Worm (Caenorhabditis elegans) whole organism, L4 larva: ENCODE results near the gene sipa-1.

Experiments used
- F44E2.7 ChIP-seq: fragments of 200-800 bp; sonication (Bioruptor generic); IDR thresholded peaks from 2 replicates; pipeline ENCODE4 v2.1.2; 2022; ENCODE audit warnings: missing genetic modification characterization, missing compliant biosample characterization
- F49E8.2 ChIP-seq: sonication (generic microtip); optimal IDR thresholded peaks from 2 replicates; lab custom pipeline; 2016; ENCODE audit warnings: missing compliant biosample characterization, mild to moderate bottlenecking, missing genetic modification characterization, borderline replicate concordance
- R02D3.7 ChIP-seq: fragments of 150-350 bp; sonication (generic microtip); optimal IDR thresholded peaks from 3 replicates; lab custom pipeline; 2014; ENCODE audit warnings: missing biosample characterization, missing genetic modification characterization
- Y105C5A.15 ChIP-seq: fragments of 200-800 bp; sonication (Bioruptor generic); IDR thresholded peaks from 2 replicates; pipeline ENCODE4 v1.3.6; 2022; ENCODE audit warnings: missing genetic modification characterization, missing compliant biosample characterization
- Y75B8A.6 ChIP-seq: fragments of 200-800 bp; sonication (Bioruptor generic); IDR thresholded peaks from 2 replicates; pipeline ENCODE4 v1.3.6; 2022; ENCODE audit warnings: missing genetic modification reagents, missing genetic modification characterization, missing compliant biosample characterization
- ZK337.2 ChIP-seq: fragments of 200-800 bp; sonication (Bioruptor generic); IDR thresholded peaks from 2 replicates; pipeline ENCODE4 v1.3.6; 2022; ENCODE audit warnings: missing genetic modification reagents, missing genetic modification characterization, missing compliant biosample characterization
- ZK546.5 ChIP-seq, 2 experiments: sonication (generic microtip); optimal IDR thresholded peaks; 2 replicates each; lab custom pipeline; 2017; ENCODE audit warnings: missing biosample characterization in 2 of 2, missing genetic modification characterization in 2 of 2
- aha-1 ChIP-seq: fragments of 150-350 bp; peaks from one replicate; lab custom pipeline; 2014; ENCODE audit warnings: missing biosample characterization, missing genetic modification characterization
- aly-2 ChIP-seq: sonication (generic microtip); optimal IDR thresholded peaks from 2 replicates; lab custom pipeline; 2018; ENCODE audit warnings: missing biosample characterization, missing genetic modification characterization
- ama-1 ChIP-seq: fragments of 150-350 bp; optimal IDR thresholded peaks from 2 replicates; lab custom pipeline; 2014; ENCODE audit warnings: inconsistent platforms, mixed read lengths
- arid-1 ChIP-seq: fragments of 200-800 bp; sonication (Bioruptor generic); conservative IDR thresholded peaks from 2 replicates; pipeline ENCODE4 v1.3.6; 2022; ENCODE audit warnings: missing genetic modification reagents, missing genetic modification characterization, missing compliant biosample characterization
- ceh-20 ChIP-seq: fragments of 200-800 bp; sonication (Bioruptor generic); IDR thresholded peaks from 2 replicates; pipeline ENCODE4 v1.3.6; 2022; ENCODE audit warnings: missing genetic modification reagents, missing genetic modification characterization, missing compliant biosample characterization
- ceh-28 ChIP-seq: fragments of 150-350 bp; optimal IDR thresholded peaks from 2 replicates; lab custom pipeline; 2014; ENCODE audit warnings: missing biosample characterization, missing genetic modification reagents, missing genetic modification characterization
- ceh-32 ChIP-seq: sonication (generic microtip); optimal IDR thresholded peaks from 2 replicates; lab custom pipeline; 2016; ENCODE audit warnings: mild to moderate bottlenecking, missing genetic modification characterization, missing compliant biosample characterization; ENCODE audit not compliant: poor library complexity
- ceh-62 ChIP-seq: sonication (generic microtip); optimal IDR thresholded peaks from 2 replicates; lab custom pipeline; 2017; ENCODE audit warnings: missing biosample characterization, missing genetic modification characterization
- ceh-82 ChIP-seq: sonication (generic microtip); optimal IDR thresholded peaks from 2 replicates; lab custom pipeline; 2017; ENCODE audit warnings: missing biosample characterization, missing genetic modification characterization
- ces-1 ChIP-seq: fragments of 150-350 bp; sonication (generic microtip); optimal IDR thresholded peaks from 4 replicates; lab custom pipeline; 2014; ENCODE audit warnings: missing biosample characterization, missing genetic modification reagents, missing genetic modification characterization
- daf-16 ChIP-seq, 3 experiments: sonication (generic microtip); optimal IDR thresholded peaks; 2 replicates each; lab custom pipeline; 2016 to 2017; ENCODE audit warnings: missing genetic modification characterization in 3 of 3, missing genetic modification reagents in 3 of 3, mild to moderate bottlenecking in 2 of 3, missing compliant biosample characterization in 2 of 3, missing biosample characterization in 1 of 3, moderate library complexity in 1 of 3
- daf-8 ChIP-seq: fragments of 200-800 bp; sonication (Bioruptor generic); IDR thresholded peaks from 2 replicates; pipeline ENCODE4 v1.3.6; 2022; ENCODE audit warnings: missing genetic modification characterization, missing compliant biosample characterization
- dmd-8 ChIP-seq: fragments of 200-800 bp; sonication (Bioruptor generic); IDR thresholded peaks from 2 replicates; pipeline ENCODE4 v1.3.6; 2022; ENCODE audit warnings: missing genetic modification characterization, missing compliant biosample characterization
- dpl-1 ChIP-seq: fragments of 150-350 bp; optimal IDR thresholded peaks from 2 replicates; lab custom pipeline; 2014; ENCODE audit warnings: missing biosample characterization, missing genetic modification reagents, missing genetic modification characterization
- egl-43 ChIP-seq: fragments of 200-800 bp; sonication (Bioruptor generic); IDR thresholded peaks from 2 replicates; pipeline ENCODE4 v1.3.6; 2022; ENCODE audit warnings: missing genetic modification reagents, missing genetic modification characterization, missing compliant biosample characterization
- fkh-10 ChIP-seq: fragments of 150-350 bp; optimal IDR thresholded peaks from 2 replicates; lab custom pipeline; 2014; ENCODE audit warnings: missing biosample characterization, missing genetic modification reagents, missing genetic modification characterization
- hif-1 ChIP-seq, 2 experiments: sonication (generic microtip); optimal IDR thresholded peaks; 2 replicates each; lab custom pipeline; 2016 to 2017; ENCODE audit warnings: missing compliant biosample characterization in 2 of 2, missing genetic modification characterization in 2 of 2, missing genetic modification reagents in 2 of 2, missing genotype in 2 of 2, mild to moderate bottlenecking in 1 of 2
- hlh-11 ChIP-seq: fragments of 200-800 bp; sonication (Bioruptor generic); optimal IDR thresholded peaks from 2 replicates; lab custom pipeline; 2018; ENCODE audit warnings: mild to moderate bottlenecking, missing genetic modification characterization, missing compliant biosample characterization
- hmg-1.1 ChIP-seq: fragments of 200-800 bp; sonication (Bioruptor generic); IDR thresholded peaks from 2 replicates; pipeline ENCODE4 v1.3.6; 2022; ENCODE audit warnings: missing genetic modification reagents, missing genetic modification characterization, missing compliant biosample characterization
- jun-1 ChIP-seq: fragments of 150-350 bp; optimal IDR thresholded peaks from 2 replicates; lab custom pipeline; 2014; ENCODE audit warnings: missing biosample characterization, missing genetic modification reagents, missing genetic modification characterization
- lim-7 ChIP-seq: fragments of 200-800 bp; sonication (Bioruptor generic); IDR thresholded peaks from 2 replicates; pipeline ENCODE4 v1.3.6; 2022; ENCODE audit warnings: missing genetic modification characterization, missing compliant biosample characterization
- lin-13 ChIP-seq: fragments of 150-350 bp; optimal IDR thresholded peaks from 2 replicates; lab custom pipeline; 2014; ENCODE audit warnings: missing biosample characterization, missing genetic modification reagents, missing genetic modification characterization
- lin-15B ChIP-seq: fragments of 150-350 bp; sonication (generic microtip); optimal IDR thresholded peaks from 3 replicates; lab custom pipeline; 2014; ENCODE audit warnings: missing biosample characterization, missing genetic modification characterization
- lin-29 ChIP-seq: fragments of 200-800 bp; sonication (Bioruptor generic); IDR thresholded peaks from 2 replicates; pipeline ENCODE4 v1.3.6; 2022; ENCODE audit warnings: missing genetic modification reagents, missing genetic modification characterization, missing compliant biosample characterization
- lin-39 ChIP-seq: fragments of 150-350 bp; optimal IDR thresholded peaks from 2 replicates; lab custom pipeline; 2014; ENCODE audit warnings: missing biosample characterization, missing genetic modification reagents, missing genetic modification characterization
- mep-1 ChIP-seq: fragments of 150-350 bp; sonication (generic microtip); optimal IDR thresholded peaks from 3 replicates; lab custom pipeline; 2014; ENCODE audit warnings: missing biosample characterization, missing genetic modification characterization
- mes-2 ChIP-seq: sonication (generic microtip); optimal IDR thresholded peaks from 2 replicates; lab custom pipeline; 2016; ENCODE audit warnings: missing genotype, mild to moderate bottlenecking, missing genetic modification characterization, missing compliant biosample characterization; ENCODE audit not compliant: poor library complexity, severe bottlenecking
- mxl-3 ChIP-seq: fragments of 200-800 bp; sonication (Bioruptor generic); optimal IDR thresholded peaks from 2 replicates; lab custom pipeline; 2018; ENCODE audit warnings: mild to moderate bottlenecking, missing genetic modification characterization, missing compliant biosample characterization
- nhr-11 ChIP-seq: fragments of 150-350 bp; optimal IDR thresholded peaks from 2 replicates; lab custom pipeline; 2014; ENCODE audit warnings: missing biosample characterization, missing genetic modification characterization
- nhr-28 ChIP-seq: fragments of 150-350 bp; optimal IDR thresholded peaks from 2 replicates; lab custom pipeline; 2014; ENCODE audit warnings: missing biosample characterization, missing genetic modification characterization
- nhr-42 ChIP-seq: fragments of 200-800 bp; sonication (Bioruptor generic); IDR thresholded peaks from 2 replicates; pipeline ENCODE4 v1.3.6; 2022; ENCODE audit warnings: missing genetic modification characterization, missing compliant biosample characterization
- nhr-77 ChIP-seq: fragments of 150-350 bp; optimal IDR thresholded peaks from 2 replicates; lab custom pipeline; 2014; ENCODE audit warnings: missing biosample characterization, missing genetic modification characterization
- php-3 ChIP-seq: fragments of 200-800 bp; sonication (Bioruptor generic); IDR thresholded peaks from 2 replicates; pipeline ENCODE4 v1.3.6; 2022; ENCODE audit warnings: missing genetic modification reagents, missing genetic modification characterization, missing compliant biosample characterization
- pqm-1 ChIP-seq: sonication (generic microtip); optimal IDR thresholded peaks from 2 replicates; lab custom pipeline; 2017; ENCODE audit warnings: missing biosample characterization, missing genetic modification characterization
- rbr-2 ChIP-seq: sonication (generic microtip); optimal IDR thresholded peaks from 2 replicates; lab custom pipeline; 2016; ENCODE audit warnings: missing genotype, missing genetic modification characterization, missing compliant biosample characterization
- snpc-4 ChIP-seq: fragments of 150-350 bp; optimal IDR thresholded peaks from 2 replicates; lab custom pipeline; 2014; ENCODE audit warnings: missing biosample characterization, missing genetic modification characterization
- spr-1 ChIP-seq: sonication (generic microtip); optimal IDR thresholded peaks from 2 replicates; lab custom pipeline; 2016; ENCODE audit warnings: mild to moderate bottlenecking, missing genetic modification characterization, missing compliant biosample characterization
- spr-3 ChIP-seq: fragments of 200-800 bp; sonication (Bioruptor generic); optimal IDR thresholded peaks from 2 replicates; lab custom pipeline; 2018; ENCODE audit warnings: mild to moderate bottlenecking, missing genetic modification characterization, missing compliant biosample characterization
- unc-39 ChIP-seq: sonication (generic microtip); optimal IDR thresholded peaks from 2 replicates; lab custom pipeline; 2017; ENCODE audit warnings: missing biosample characterization, missing genetic modification characterization
- vab-7 ChIP-seq: fragments of 200-800 bp; sonication (Bioruptor generic); IDR thresholded peaks from 2 replicates; pipeline ENCODE4 v1.3.6; 2022; ENCODE audit warnings: missing genetic modification reagents, missing genetic modification characterization, missing compliant biosample characterization
- zag-1 ChIP-seq: fragments of 150-350 bp; optimal IDR thresholded peaks from 2 replicates; lab custom pipeline; 2014; ENCODE audit warnings: missing biosample characterization, missing genetic modification characterization
- zfp-3 ChIP-seq: fragments of 200-800 bp; sonication (Bioruptor generic); conservative IDR thresholded peaks from 2 replicates; pipeline ENCODE4 v1.3.6; 2022; ENCODE audit warnings: missing genetic modification reagents, missing genetic modification characterization, missing compliant biosample characterization
- zip-11 ChIP-seq: fragments of 200-800 bp; sonication (Bioruptor generic); IDR thresholded peaks from 2 replicates; pipeline ENCODE4 v1.3.6; 2022; ENCODE audit warnings: missing genetic modification characterization, missing compliant biosample characterization
- zip-2 ChIP-seq: fragments of 150-350 bp; optimal IDR thresholded peaks from 2 replicates; lab custom pipeline; 2014; ENCODE audit warnings: missing biosample characterization, missing genetic modification characterization
- ztf-11 ChIP-seq: fragments of 150-350 bp; optimal IDR thresholded peaks from 2 replicates; lab custom pipeline; 2014; ENCODE audit warnings: missing biosample characterization, missing genetic modification characterization

The sipa-1 gene

DNA sequence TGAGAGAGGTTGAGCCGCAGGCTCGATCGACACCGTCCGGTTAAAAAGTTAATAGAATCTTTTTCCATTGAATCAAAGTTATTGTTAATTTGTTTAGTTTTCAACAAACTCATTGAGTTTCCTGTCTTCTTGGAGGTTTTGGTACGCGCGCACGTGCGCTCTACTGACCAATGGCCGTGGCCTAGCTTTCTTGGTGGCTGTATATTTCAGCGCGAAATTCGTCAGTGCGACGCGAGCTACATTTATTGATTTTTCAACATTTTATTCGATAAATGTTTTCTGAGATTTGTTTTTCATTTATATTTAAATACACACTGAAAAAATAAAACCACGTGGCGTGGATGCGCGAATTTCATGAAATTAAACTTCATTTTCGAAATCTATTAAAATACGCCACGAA lies 7.1 kb upstream of the sipa-1 start, which contains the start of gene bir-1 (continued):
- TF ChIP-seq spr-3 (GFP tag; lab: Kevin White, UChicago) (no peak), egl-43 (no peak), ZK546.5 (tag; optimal IDR thresholded peaks at IDR 0.05; lab: Kevin White, UChicago) (no peak), vab-7 (GFP tag; lab: Robert Waterston, UW) (no peak), pqm-1 (tag; lab: Kevin White, UChicago) (no peak), ceh-20 (GFP tag; lab: Robert Waterston, UW) (no peak), dpl-1 (GFP tag; lab: Kevin White, UChicago) (peak; percentile 75), nhr-42 (no peak), aha-1 (tag; lab: Kevin White, UChicago) (no peak), daf-16 (GFP tag; optimal IDR thresholded peaks at IDR 0.05; lab: Kevin White, UChicago) (no peak), daf-16 (tag; optimal IDR thresholded peaks at IDR 0.05; lab: Kevin White, UChicago) (peak; percentile 13), ZK337.2 (GFP tag; lab: Robert Waterston, UW) (peak; percentile 44; the same call in 1 of the 2 replicates), mxl-3 (peak; percentile 82), ztf-11 (tag; lab: Kevin White, UChicago) (no peak), F49E8.2 (tag; lab: Kevin White, UChicago) (no peak), hif-1 (tag; optimal IDR thresholded peaks at IDR 0.05; lab: Kevin White, UChicago) (peak in 1 of 2 experiments; percentile 87), ces-1 (no peak), lin-13 (no peak), mep-1 (tag; lab: Kevin White, UChicago) (peak; percentile 64), zfp-3 (GFP tag; lab: Robert Waterston, UW) (no peak), unc-39 (no peak), lim-7 (no peak), dmd-8 (no peak), hmg-1.1 (peak; percentile 53; the same call in 1 of the 2 replicates), lin-29 (no peak), Y105C5A.15 (GFP tag; lab: Robert Waterston, UW) (no peak), php-3 (no peak), snpc-4 (no peak), R02D3.7 (tag; lab: Kevin White, UChicago) (no peak), lin-39 (tag; lab: Kevin White, UChicago) (no peak), nhr-28 (tag; lab: Kevin White, UChicago) (peak; percentile 50), lin-15B (tag; lab: Kevin White, UChicago) (no peak), ceh-32 (tag; lab: Kevin White, UChicago) (no peak), fkh-10 (no peak), ceh-62 (tag; lab: Kevin White, UChicago) (no peak), aly-2 (tag; lab: Kevin White, UChicago) (no peak), zip-2 (tag; lab: Kevin White, UChicago) (no peak), Y75B8A.6 (no peak), ceh-82 (tag; lab: Kevin White, UChicago) (no peak), zag-1 (tag; lab: Kevin White, UChicago) (no peak), daf-8 (no peak), zip-11 (GFP tag; lab: Robert Waterston, UW) (no peak), jun-1 (tag; lab: Kevin White, UChicago) (no peak), hlh-11 (tag; lab: Kevin White, UChicago) (peak; percentile 41), ceh-28 (no peak), mes-2 (tag; lab: Kevin White, UChicago) (peak; percentile 96), nhr-77 (tag; lab: Kevin White, UChicago) (peak; percentile 5), ama-1 (lab: Kevin White, UChicago) (no peak), rbr-2 (tag; lab: Kevin White, UChicago) (peak; percentile 26), arid-1 (GFP tag; lab: Robert Waterston, UW) (no peak), spr-1 (tag; lab: Kevin White, UChicago) (no peak), nhr-11 (no peak), F44E2.7 (GFP tag; lab: Robert Waterston, UW) (no peak)
